Fruit fly (Drosophila melanogaster) whole organism, embryonic: Measurements from ENCODE around the gene r2d2.

Experiments used
- Bdp1 ChIP-seq: fragments of 200-800 bp; sonication (Bioruptor generic); optimal IDR thresholded peaks from 3 replicates; lab custom pipeline; 2016; ENCODE audit warnings: missing biosample characterization, missing genetic modification characterization
- Blimp-1 ChIP-seq: fragments of 200-800 bp; sonication (Bioruptor generic); optimal IDR thresholded peaks from 3 replicates; lab custom pipeline; 2018; ENCODE audit warnings: missing biosample characterization, missing genetic modification characterization, mild to moderate bottlenecking, moderate library complexity, missing genetic modification reagents
- CG10462 ChIP-seq: fragments of 200-800 bp; sonication (Bioruptor generic); optimal IDR thresholded peaks from 2 replicates; lab custom pipeline; 2016; ENCODE audit warnings: missing biosample characterization, missing genetic modification characterization
- CG11456 ChIP-seq: fragments of 200-800 bp; sonication (Bioruptor generic); IDR thresholded peaks from 3 replicates; pipeline ENCODE4 v1.3.6; 2022; ENCODE audit warnings: missing biosample characterization, missing genetic modification characterization
- CG12659 ChIP-seq: fragments of 200-800 bp; sonication (Bioruptor generic); optimal IDR thresholded peaks from 3 replicates; lab custom pipeline; 2017; ENCODE audit warnings: mild to moderate bottlenecking, missing biosample characterization, missing genetic modification reagents, missing genetic modification characterization
- CG12942 ChIP-seq: fragments of 200-800 bp; sonication (Bioruptor generic); optimal IDR thresholded peaks from 3 replicates; lab custom pipeline; 2016; ENCODE audit warnings: missing biosample characterization, missing genetic modification characterization
- CG14667 ChIP-seq: fragments of 200-800 bp; sonication (Bioruptor generic); IDR thresholded peaks from 2 replicates; pipeline ENCODE4 v1.3.6; 2022; ENCODE audit warnings: missing biosample characterization, missing genetic modification characterization
- CG14710 ChIP-seq: fragments of 200-800 bp; sonication (Bioruptor generic); optimal IDR thresholded peaks from 3 replicates; lab custom pipeline; 2019; ENCODE audit warnings: missing biosample characterization, mild to moderate bottlenecking, missing genetic modification characterization, moderate library complexity
- CG15514 ChIP-seq: fragments of 200-800 bp; sonication (Bioruptor generic); optimal IDR thresholded peaks from 3 replicates; lab custom pipeline; 2017; ENCODE audit warnings: missing biosample characterization, missing genetic modification characterization, mild to moderate bottlenecking, moderate library complexity, missing genetic modification reagents
- CG17328 ChIP-seq: fragments of 200-800 bp; sonication (Bioruptor generic); IDR thresholded peaks from 2 replicates; pipeline ENCODE4 v1.3.6; 2022; ENCODE audit warnings: missing biosample characterization, missing genetic modification characterization
- CG17568 ChIP-seq: fragments of 200-800 bp; sonication (Bioruptor generic); optimal IDR thresholded peaks from 2 replicates; lab custom pipeline; 2018; ENCODE audit warnings: missing biosample characterization, mild to moderate bottlenecking, missing genetic modification characterization, moderate library complexity
- CG32772 ChIP-seq: fragments of 200-800 bp; sonication (Bioruptor generic); IDR thresholded peaks from 2 replicates; pipeline ENCODE4 v1.3.6; 2022; ENCODE audit warnings: missing biosample characterization, missing genetic modification characterization
- CG34224 ChIP-seq: fragments of 200-800 bp; sonication (Bioruptor generic); IDR thresholded peaks from 3 replicates; pipeline ENCODE4 v1.3.6; 2022; ENCODE audit warnings: missing biosample characterization, missing genetic modification characterization; ENCODE audit not compliant: partially characterized antibody
- CG4617 ChIP-seq: fragments of 200-800 bp; sonication (Bioruptor generic); optimal IDR thresholded peaks from 3 replicates; lab custom pipeline; 2016; ENCODE audit warnings: missing biosample characterization, missing genetic modification characterization, borderline replicate concordance
- CG8290 ChIP-seq, 3 experiments: fragments of 200-800 bp; sonication (Bioruptor generic); optimal IDR thresholded peaks; 2 replicates each; lab custom pipeline; 2016 to 2019; ENCODE audit warnings: missing biosample characterization in 3 of 3, missing genetic modification characterization in 3 of 3, mild to moderate bottlenecking in 2 of 3, moderate library complexity in 1 of 3
- CG8765 ChIP-seq: fragments of 200-800 bp; sonication (Bioruptor generic); IDR thresholded peaks from 2 replicates; pipeline ENCODE4 v1.3.6; 2022; ENCODE audit warnings: missing biosample characterization, missing genetic modification characterization
- CG9932 ChIP-seq: fragments of 200-800 bp; sonication (Bioruptor generic); IDR thresholded peaks from 2 replicates; pipeline ENCODE4 v1.3.6; 2022; ENCODE audit warnings: missing biosample characterization, missing genetic modification characterization
- Dbx ChIP-seq: fragments of 200-800 bp; sonication (Bioruptor generic); IDR thresholded peaks from 3 replicates; pipeline ENCODE4 v1.3.6; 2022; ENCODE audit warnings: missing biosample characterization, missing genetic modification characterization
- Dll ChIP-seq: fragments of 200-800 bp; sonication (Bioruptor generic); IDR thresholded peaks from 4 replicates; pipeline ENCODE4 v1.3.6; 2022; ENCODE audit warnings: missing biosample characterization, missing genetic modification characterization; ENCODE audit not compliant: partially characterized antibody
- E2f1 ChIP-seq: fragments of 200-800 bp; sonication (Bioruptor generic); IDR thresholded peaks from 2 replicates; pipeline ENCODE4 v1.3.6; 2022; ENCODE audit warnings: missing biosample characterization, missing genetic modification characterization
- Elba2 ChIP-seq: fragments of 200-800 bp; sonication (Bioruptor generic); optimal IDR thresholded peaks from 3 replicates; lab custom pipeline; 2016; ENCODE audit warnings: missing biosample characterization, missing genetic modification characterization
- HmgD ChIP-seq: fragments of 200-800 bp; sonication (Bioruptor generic); optimal IDR thresholded peaks from 3 replicates; lab custom pipeline; 2016; ENCODE audit warnings: missing biosample characterization, missing genetic modification characterization
- Mes4 ChIP-seq: fragments of 200-800 bp; sonication (Bioruptor generic); optimal IDR thresholded peaks from 2 replicates; lab custom pipeline; 2016; ENCODE audit warnings: missing biosample characterization, missing genetic modification characterization
- Sox100B ChIP-seq: fragments of 200-800 bp; sonication (Bioruptor generic); optimal IDR thresholded peaks from 3 replicates; lab custom pipeline; 2018; ENCODE audit warnings: missing biosample characterization, mild to moderate bottlenecking, missing genetic modification characterization
- Trl ChIP-seq, 3 experiments: fragments of >200 bp in 2 of 3; fragments of 200-800 bp in 1 of 3; sonication (Bioruptor generic) in 1 of 3; optimal IDR thresholded peaks; 2 replicates in 1 of 3; 3 replicates in 2 of 3; lab custom pipeline; 2016 to 2017; ENCODE audit warnings: missing biosample characterization in 1 of 3, missing genetic modification characterization in 1 of 3
- ap ChIP-seq: fragments of 200-800 bp; sonication (Bioruptor generic); IDR thresholded peaks from 2 replicates; pipeline ENCODE4 v1.3.6; 2022; ENCODE audit warnings: missing biosample characterization, missing genetic modification characterization
- ara ChIP-seq: fragments of 200-800 bp; sonication (Bioruptor generic); IDR thresholded peaks from 2 replicates; pipeline ENCODE4 v1.3.6; 2022; ENCODE audit warnings: missing biosample characterization, missing genetic modification characterization
- bowl ChIP-seq: fragments of 200-800 bp; sonication (Bioruptor generic); IDR thresholded peaks from 2 replicates; pipeline ENCODE4 v1.3.6; 2022; ENCODE audit warnings: missing biosample characterization, missing genetic modification characterization
- eyg ChIP-seq: fragments of 200-800 bp; sonication (Bioruptor generic); optimal IDR thresholded peaks from 3 replicates; lab custom pipeline; 2016; ENCODE audit warnings: missing biosample characterization, missing genetic modification characterization
- ftz-f1 ChIP-seq: fragments of 200-800 bp; sonication (Bioruptor generic); optimal IDR thresholded peaks from 2 replicates; lab custom pipeline; 2016; ENCODE audit warnings: missing biosample characterization, missing genetic modification characterization
- grau ChIP-seq: fragments of 200-800 bp; optimal IDR thresholded peaks from 3 replicates; lab custom pipeline; 2019; ENCODE audit warnings: missing biosample characterization, mild to moderate bottlenecking, missing genetic modification characterization, moderate library complexity
- hbn ChIP-seq: fragments of 200-800 bp; sonication (Bioruptor generic); IDR thresholded peaks from 2 replicates; pipeline ENCODE4 v1.3.6; 2022; ENCODE audit warnings: missing biosample characterization, missing genetic modification characterization; ENCODE audit not compliant: partially characterized antibody
- kni ChIP-seq: fragments of 200-800 bp; sonication (Bioruptor generic); optimal IDR thresholded peaks from 3 replicates; lab custom pipeline; 2017; ENCODE audit warnings: mild to moderate bottlenecking, missing biosample characterization, missing genetic modification reagents, missing genetic modification characterization
- maf-S ChIP-seq: fragments of 200-800 bp; sonication (Bioruptor generic); optimal IDR thresholded peaks from 2 replicates; lab custom pipeline; 2016; ENCODE audit warnings: missing biosample characterization, missing genetic modification characterization
- nau ChIP-seq: fragments of 200-800 bp; sonication (Bioruptor generic); optimal IDR thresholded peaks from 3 replicates; lab custom pipeline; 2017; ENCODE audit warnings: missing biosample characterization, mild to moderate bottlenecking, missing genetic modification characterization, missing genetic modification reagents
- nom ChIP-seq: fragments of 200-800 bp; sonication (Bioruptor generic); optimal IDR thresholded peaks from 2 replicates; lab custom pipeline; 2017; ENCODE audit warnings: missing biosample characterization, missing genetic modification characterization, mild to moderate bottlenecking, moderate library complexity, missing genetic modification reagents
- row ChIP-seq: fragments of 200-800 bp; sonication (Bioruptor generic); IDR thresholded peaks from 3 replicates; pipeline ENCODE4 v1.3.6; 2022; ENCODE audit warnings: missing biosample characterization, missing genetic modification characterization
- salm ChIP-seq: fragments of 200-800 bp; sonication (Bioruptor generic); optimal IDR thresholded peaks from 2 replicates; lab custom pipeline; 2018; ENCODE audit warnings: missing biosample characterization, mild to moderate bottlenecking, missing genetic modification characterization
- schlank ChIP-seq: fragments of 200-800 bp; sonication (Bioruptor generic); optimal IDR thresholded peaks from 2 replicates; lab custom pipeline; 2018; ENCODE audit warnings: missing biosample characterization, mild to moderate bottlenecking, missing genetic modification characterization
- scrt ChIP-seq: fragments of 200-800 bp; sonication (Bioruptor generic); optimal IDR thresholded peaks from 2 replicates; lab custom pipeline; 2018; ENCODE audit warnings: missing biosample characterization, mild to moderate bottlenecking, missing genetic modification characterization, moderate library complexity
- seq ChIP-seq: fragments of 200-800 bp; sonication (Bioruptor generic); IDR thresholded peaks from 2 replicates; pipeline ENCODE4 v1.3.6; 2022; ENCODE audit warnings: missing biosample characterization, missing genetic modification characterization
- sima ChIP-seq: fragments of 200-800 bp; sonication (Bioruptor generic); optimal IDR thresholded peaks from 2 replicates; lab custom pipeline; 2016; ENCODE audit warnings: missing biosample characterization, missing genetic modification characterization
- slbo ChIP-seq: fragments of 200-800 bp; sonication (Bioruptor generic); IDR thresholded peaks from 2 replicates; pipeline ENCODE4 v1.3.6; 2022; ENCODE audit warnings: missing biosample characterization, missing genetic modification characterization
- tin ChIP-seq: fragments of 200-800 bp; sonication (Bioruptor generic); optimal IDR thresholded peaks from 3 replicates; lab custom pipeline; 2016; ENCODE audit warnings: missing biosample characterization, missing genetic modification characterization
- tup ChIP-seq: fragments of 200-800 bp; sonication (Bioruptor generic); optimal IDR thresholded peaks from 2 replicates; lab custom pipeline; 2016; ENCODE audit warnings: missing biosample characterization, mild to moderate bottlenecking, missing genetic modification characterization, moderate library complexity
- tx ChIP-seq: fragments of 200-800 bp; sonication (Bioruptor generic); optimal IDR thresholded peaks from 2 replicates; lab custom pipeline; 2016; ENCODE audit warnings: missing biosample characterization, missing genetic modification characterization
- wdn ChIP-seq: fragments of 200-800 bp; sonication (Bioruptor generic); IDR thresholded peaks from 2 replicates; pipeline ENCODE4 v1.3.6; 2022; ENCODE audit warnings: missing biosample characterization, missing genetic modification characterization
- wek ChIP-seq: fragments of 200-800 bp; sonication (Bioruptor generic); optimal IDR thresholded peaks from 3 replicates; lab custom pipeline; 2018; ENCODE audit warnings: missing biosample characterization, mild to moderate bottlenecking, missing genetic modification characterization, moderate library complexity
- z ChIP-seq: fragments of 200-800 bp; sonication (Bioruptor generic); IDR thresholded peaks from 3 replicates; pipeline ENCODE4 v1.3.6; 2022; ENCODE audit warnings: missing biosample characterization, missing genetic modification characterization

Gene r2d2

dm6 chr2L:7799804-7800433, at the start of gene r2d2, which contains the start of gene Herp (continued):
- TF ChIP-seq Blimp-1 (GFP tag; lab: Kevin White, UChicago) = peak; percentile 75
- TF ChIP-seq tup (GFP tag; lab: Kevin White, UChicago) = peak; percentile 59
- TF ChIP-seq CG11456 (GFP tag; lab: Robert Waterston, UW) = peak; percentile 88
- peak; percentile 90 for TF ChIP-seq scrt (GFP tag; lab: Kevin White, UChicago)
- TF ChIP-seq wdn (GFP tag; lab: Robert Waterston, UW) = peak; percentile 80; the same call in 1 of the 2 replicates
- peak; percentile 55; the same call in 1 of the 2 replicates for TF ChIP-seq ap (GFP tag; lab: Robert Waterston, UW)
- TF ChIP-seq Bdp1 (GFP tag; lab: Kevin White, UChicago) = peak; percentile 68
- TF ChIP-seq schlank (tag; lab: Kevin White, UChicago) = peak; percentile 85
- peak; percentile 82 for TF ChIP-seq CG8290 (GFP tag; optimal IDR thresholded peaks at IDR 0.05; lab: Kevin White, UChicago)
- TF ChIP-seq CG8290 (tag; optimal IDR thresholded peaks at IDR 0.05; lab: Kevin White, UChicago) = peak; percentile 45 to 90
- TF ChIP-seq CG14710 (tag; lab: Kevin White, UChicago) = peak; percentile 89
- peak; percentile 90 for TF ChIP-seq tx (GFP tag; lab: Kevin White, UChicago)
- peak; percentile 85 for TF ChIP-seq eyg (GFP tag; lab: Kevin White, UChicago)
- peak; percentile 76; the same call in 1 of the 2 replicates for TF ChIP-seq CG14667
- TF ChIP-seq CG32772 = peak; percentile 92
- TF ChIP-seq seq (GFP tag; lab: Robert Waterston, UW) = peak; percentile 70
- peak; percentile 93 for TF ChIP-seq slbo (GFP tag; lab: Robert Waterston, UW)
- peak; percentile 72 for TF ChIP-seq wek
- peak; percentile 93 for TF ChIP-seq CG4617 (GFP tag; lab: Kevin White, UChicago)
- peak; percentile 84 for TF ChIP-seq Sox100B (GFP tag; lab: Kevin White, UChicago)
- TF ChIP-seq tin (GFP tag; lab: Kevin White, UChicago) = peak; percentile 90
- peak; percentile 97 for TF ChIP-seq row (GFP tag; lab: Robert Waterston, UW)
- peak; percentile 97 for TF ChIP-seq HmgD (GFP tag; lab: Kevin White, UChicago)
- peak; percentile 66 for TF ChIP-seq bowl (GFP tag; lab: Robert Waterston, UW)
- peak; percentile 91 for TF ChIP-seq CG12659 (GFP tag; lab: Kevin White, UChicago)
- TF ChIP-seq CG17328 (GFP tag; lab: Robert Waterston, UW) = peak; percentile 73
- TF ChIP-seq CG12942 (GFP tag; lab: Kevin White, UChicago) = peak; percentile 91
- peak; percentile 45 for TF ChIP-seq sima (GFP tag; lab: Kevin White, UChicago)
- peak; percentile 63 for TF ChIP-seq CG17568 (GFP tag; lab: Kevin White, UChicago)
- peak; percentile 91 for TF ChIP-seq kni (GFP tag; lab: Kevin White, UChicago)
- TF ChIP-seq CG34224 = peak; percentile 81
- TF ChIP-seq hbn (GFP tag; lab: Robert Waterston, UW) = peak; percentile 73
- peak; percentile 83 for TF ChIP-seq CG8765 (GFP tag; lab: Robert Waterston, UW)
- peak; percentile 93 for TF ChIP-seq maf-S
- TF ChIP-seq CG15514 (GFP tag; lab: Kevin White, UChicago) = peak; percentile 88
- peak; percentile 95 for TF ChIP-seq CG9932 (GFP tag; lab: Robert Waterston, UW)
- peak; percentile 84 for TF ChIP-seq nau (GFP tag; lab: Kevin White, UChicago)
- TF ChIP-seq Dll (GFP tag; lab: Robert Waterston, UW) = peak; percentile 93
- TF ChIP-seq E2f1 (GFP tag; lab: Robert Waterston, UW) = peak; percentile 68
- TF ChIP-seq ara = peak; percentile 76
- TF ChIP-seq Mes4 = peak; percentile 86
- TF ChIP-seq Dbx (GFP tag; lab: Robert Waterston, UW) = peak; percentile 94
- TF ChIP-seq z = no peak
- peak; percentile 87 for TF ChIP-seq nom (GFP tag; lab: Kevin White, UChicago)
- TF ChIP-seq ftz-f1 (GFP tag; lab: Kevin White, UChicago) = peak; percentile 61
- peak; percentile 60 for TF ChIP-seq CG10462 (GFP tag; lab: Kevin White, UChicago)
- no peak for TF ChIP-seq Trl (optimal IDR thresholded peaks at IDR 0.05; lab: Kevin White, UChicago)
- TF ChIP-seq Trl (GFP tag; optimal IDR thresholded peaks at IDR 0.05; lab: Kevin White, UChicago) = peak; percentile 96
- TF ChIP-seq salm (tag; lab: Kevin White, UChicago) = peak; percentile 74
- peak; percentile 34 for TF ChIP-seq Elba2 (GFP tag; lab: Kevin White, UChicago)
- peak; percentile 91 for TF ChIP-seq grau (tag; lab: Kevin White, UChicago)
